Fruit fly (Drosophila melanogaster): ENCODE results near the gene Bdp1.
A peak's percentile ranks its signal among the peaks of the same experiment; 100 is the strongest.

Bdp1 gene

dm6 chr2L:13378488-13378964 is 4.8 kb upstream of the Bdp1 start, which contains the start of the genes CG9302 and beta'COP:
CG9302 (minus strand) TSS chr2L:13378538.
beta'COP (plus strand) TSS chr2L:13378902.
- TF ChIP-seq Myc (optimal IDR thresholded peaks at IDR 0.05) (peak; percentile 97), Rel (GFP tag; optimal IDR thresholded peaks at IDR 0.05) (no peak), Rel (tag; optimal IDR thresholded peaks at IDR 0.05) (peak; percentile 25), Abd-B (GFP tag; optimal IDR thresholded peaks at IDR 0.05) (no peak), ey (GFP tag; optimal IDR thresholded peaks at IDR 0.05) (peak; percentile 35), CG9705 (GFP tag; optimal IDR thresholded peaks at IDR 0.05) (peak; percentile 66), foxo (GFP tag; optimal IDR thresholded peaks at IDR 0.05) (peak in 1 of 2 experiments; percentile 80), brk (GFP tag; optimal IDR thresholded peaks at IDR 0.05) (no peak), tai (GFP tag; optimal IDR thresholded peaks at IDR 0.05) (no peak), rgr (GFP tag; optimal IDR thresholded peaks at IDR 0.05) (no peak), woc (GFP tag; optimal IDR thresholded peaks at IDR 0.05) (peak; percentile 83), GATAd (GFP tag; optimal IDR thresholded peaks at IDR 0.05) (peak; percentile 12), pan (optimal IDR thresholded peaks at IDR 0.05) (no peak), Hr78 (GFP tag; optimal IDR thresholded peaks at IDR 0.05) (no peak), Vsx2 (GFP tag; optimal IDR thresholded peaks at IDR 0.05; ENCODE audit: partially characterized antibody) (no peak), HLH106 (tag; optimal IDR thresholded peaks at IDR 0.05) (peak; percentile 86), dsf (GFP tag; optimal IDR thresholded peaks at IDR 0.05; ENCODE audit: borderline replicate concordance) (no peak), fru (GFP tag; optimal IDR thresholded peaks at IDR 0.05) (no peak), Hr83 (GFP tag; optimal IDR thresholded peaks at IDR 0.05; ENCODE audit: poor library complexity, severe bottlenecking) (no peak), psq (GFP tag; optimal IDR thresholded peaks at IDR 0.05) (peak; percentile 61), Hnf4 (GFP tag; optimal IDR thresholded peaks at IDR 0.05) (no peak), sage (GFP tag; optimal IDR thresholded peaks at IDR 0.05) (no peak), Jra (GFP tag; optimal IDR thresholded peaks at IDR 0.05) (no peak), sv (GFP tag; optimal IDR thresholded peaks at IDR 0.05) (peak; percentile 53), OdsH (GFP tag; optimal IDR thresholded peaks at IDR 0.05) (peak; percentile 63), CrebA (GFP tag; optimal IDR thresholded peaks at IDR 0.05; ENCODE audit: borderline replicate concordance) (no peak), N (GFP tag; optimal IDR thresholded peaks at IDR 0.05) (no peak), jim (GFP tag; optimal IDR thresholded peaks at IDR 0.05) (no peak), Sp1 (GFP tag; optimal IDR thresholded peaks at IDR 0.05) (peak; percentile 77), Dfd (GFP tag; optimal IDR thresholded peaks at IDR 0.05) (no peak), Dif (GFP tag; optimal IDR thresholded peaks at IDR 0.05; ENCODE audit: partially characterized antibody) (no peak), dl (GFP tag; optimal IDR thresholded peaks at IDR 0.05; ENCODE audit: insufficient read depth in 1 of 2, partially characterized antibody in 2 of 2) (no peak), br (GFP tag; optimal IDR thresholded peaks at IDR 0.05) (no peak)

dm6 chr2L:13376086-13376485 is 2.4 kb upstream of the Bdp1 start:
- TF ChIP-seq Hnf4 (GFP tag; optimal IDR thresholded peaks at IDR 0.05): no peak
- no peak for TF ChIP-seq N (GFP tag; optimal IDR thresholded peaks at IDR 0.05)
- no peak for TF ChIP-seq Hr78 (GFP tag; optimal IDR thresholded peaks at IDR 0.05)

- TF ChIP-seq Dfd (GFP tag; optimal IDR thresholded peaks at IDR 0.05) (no peak), rgr (GFP tag; optimal IDR thresholded peaks at IDR 0.05) (peak; percentile 75), CrebA (GFP tag; optimal IDR thresholded peaks at IDR 0.05; ENCODE audit: borderline replicate concordance) (no peak), dmrt93B (GFP tag; optimal IDR thresholded peaks at IDR 0.05) (no peak), brk (GFP tag; optimal IDR thresholded peaks at IDR 0.05) (no peak), dl (GFP tag; optimal IDR thresholded peaks at IDR 0.05; ENCODE audit: insufficient read depth in 1 of 2, partially characterized antibody in 2 of 2) (no peak), CG32264 (GFP tag; optimal IDR thresholded peaks at IDR 0.05) (no peak), HLH106 (tag; optimal IDR thresholded peaks at IDR 0.05) (peak; percentile 46), Jra (GFP tag; optimal IDR thresholded peaks at IDR 0.05) (peak; percentile 47), sv (GFP tag; optimal IDR thresholded peaks at IDR 0.05) (peak; percentile 26), ey (GFP tag; optimal IDR thresholded peaks at IDR 0.05) (peak; percentile 23), CG9705 (GFP tag; optimal IDR thresholded peaks at IDR 0.05) (peak; percentile 42), tai (GFP tag; optimal IDR thresholded peaks at IDR 0.05) (no peak), Myc (optimal IDR thresholded peaks at IDR 0.05) (no peak), Sp1 (GFP tag; optimal IDR thresholded peaks at IDR 0.05) (peak; percentile 28), sage (GFP tag; optimal IDR thresholded peaks at IDR 0.05) (peak; percentile 50), Hr78 (GFP tag; optimal IDR thresholded peaks at IDR 0.05) (no peak), pan (optimal IDR thresholded peaks at IDR 0.05) (no peak), foxo (GFP tag; optimal IDR thresholded peaks at IDR 0.05) (peak in 1 of 2 experiments; percentile 65), N (GFP tag; optimal IDR thresholded peaks at IDR 0.05) (no peak), Hr83 (GFP tag; optimal IDR thresholded peaks at IDR 0.05; ENCODE audit: poor library complexity, severe bottlenecking) (peak; percentile 86), jim (GFP tag; optimal IDR thresholded peaks at IDR 0.05) (no peak), dsf (GFP tag; optimal IDR thresholded peaks at IDR 0.05; ENCODE audit: borderline replicate concordance) (peak; percentile 19), Abd-B (GFP tag; optimal IDR thresholded peaks at IDR 0.05) (no peak), br (GFP tag; optimal IDR thresholded peaks at IDR 0.05) (peak; percentile 40), psq (GFP tag; optimal IDR thresholded peaks at IDR 0.05) (peak; percentile 29), woc (GFP tag; optimal IDR thresholded peaks at IDR 0.05) (peak; percentile 19), Mio (GFP tag; optimal IDR thresholded peaks at IDR 0.05) (no peak), Vsx2 (GFP tag; optimal IDR thresholded peaks at IDR 0.05; ENCODE audit: partially characterized antibody) (no peak), h (GFP tag; optimal IDR thresholded peaks at IDR 0.05) (peak; percentile 69), lola (GFP tag; optimal IDR thresholded peaks at IDR 0.05) (no peak), fru (GFP tag; optimal IDR thresholded peaks at IDR 0.05) (peak; percentile 30), Hnf4 (GFP tag; optimal IDR thresholded peaks at IDR 0.05) (peak; percentile 80), GATAd (GFP tag; optimal IDR thresholded peaks at IDR 0.05) (peak; percentile 16), Rel (GFP tag; optimal IDR thresholded peaks at IDR 0.05) (no peak), Rel (tag; optimal IDR thresholded peaks at IDR 0.05) (no peak), OdsH (GFP tag; optimal IDR thresholded peaks at IDR 0.05) (peak; percentile 28), usp (GFP tag; optimal IDR thresholded peaks at IDR 0.05) (no peak), Dif (GFP tag; optimal IDR thresholded peaks at IDR 0.05; ENCODE audit: partially characterized antibody) (no peak)
Measured at dm6 chr2L:13370762-13371161, 2.9 kb downstream of the Bdp1 start, which contains the start of gene ND-B22. ND-B22 (minus strand) TSS chr2L:13371110.
